Worm (Caenorhabditis elegans): ENCODE data around the gene C53A5.2.

C53A5.2 gene

ce11 chrV:14495493-14495892, 27.5 kb downstream of the C53A5.2 start:
- TF ChIP-seq madf-6 (GFP tag; IDR thresholded peaks at IDR 0.05) (no peak), lsy-27 (tag; optimal IDR thresholded peaks at IDR 0.05; ENCODE audit: borderline replicate concordance, insufficient read depth) (no peak), mcd-1 (GFP tag; IDR thresholded peaks at IDR 0.05) (no peak), dpff-1 (tag; optimal IDR thresholded peaks at IDR 0.05) (no peak), nfya-2 (GFP tag; IDR thresholded peaks at IDR 0.05) (no peak), F37B4.10 (GFP tag; IDR thresholded peaks at IDR 0.05) (no peak), ceh-58 (GFP tag; IDR thresholded peaks at IDR 0.05) (no peak), F33H1.4 (GFP tag; IDR thresholded peaks at IDR 0.05) (no peak), sea-2 (GFP tag; IDR thresholded peaks at IDR 0.05) (no peak), hlh-12 (tag; optimal IDR thresholded peaks at IDR 0.05) (no peak), ccch-3 (GFP tag; optimal IDR thresholded peaks at IDR 0.05) (no peak), akir-1 (GFP tag; optimal IDR thresholded peaks at IDR 0.05) (no peak), B0261.1 (tag; optimal IDR thresholded peaks at IDR 0.05) (no peak), unc-62 (GFP tag; optimal IDR thresholded peaks at IDR 0.05) (no peak), F52B5.7 (tag; optimal IDR thresholded peaks at IDR 0.05) (no peak), ztf-26 (tag; optimal IDR thresholded peaks at IDR 0.05) (no peak), egl-18 (GFP tag; IDR thresholded peaks at IDR 0.05) (no peak), F10E7.11 (tag; optimal IDR thresholded peaks at IDR 0.05) (no peak), B0035.1 (tag; optimal IDR thresholded peaks at IDR 0.05) (no peak), lin-35 (GFP tag; optimal IDR thresholded peaks at IDR 0.05) (no peak)

ce11 chrV:14493665-14494064, 29.3 kb downstream of the C53A5.2 start:
- TF ChIP-seq sea-2 (GFP tag; IDR thresholded peaks at IDR 0.05) (no peak), nhr-80 (tag; optimal IDR thresholded peaks at IDR 0.05) (no peak), rcor-1 (GFP tag; IDR thresholded peaks at IDR 0.05) (no peak), ceh-100 (GFP tag; IDR thresholded peaks at IDR 0.05) (no peak), ekl-4 (GFP tag; IDR thresholded peaks at IDR 0.05) (no peak), mel-28 (tag; optimal IDR thresholded peaks at IDR 0.05; ENCODE audit: borderline replicate concordance) (no peak), nfyb-1 (GFP tag; IDR thresholded peaks at IDR 0.05) (no peak), ztf-18 (tag; optimal IDR thresholded peaks at IDR 0.05) (no peak), F10E7.11 (tag; optimal IDR thresholded peaks at IDR 0.05) (no peak), hlh-26 (GFP tag; conservative IDR thresholded peaks at IDR 0.05) (no peak), ceh-58 (GFP tag; IDR thresholded peaks at IDR 0.05) (no peak), nhr-120 (GFP tag; IDR thresholded peaks at IDR 0.05) (no peak), dox-1 (GFP tag; IDR thresholded peaks at IDR 0.05) (no peak), ama-1 (optimal IDR thresholded peaks at IDR 0.05) (no peak), ama-1 (GFP tag; optimal IDR thresholded peaks at IDR 0.05) (no peak), somi-1 (GFP tag; optimal IDR thresholded peaks at IDR 0.05) (no peak), egrh-3 (GFP tag; IDR thresholded peaks at IDR 0.05) (no peak), ets-4 (GFP tag; optimal IDR thresholded peaks at IDR 0.05) (no peak), tbx-9 (tag; optimal IDR thresholded peaks at IDR 0.05; ENCODE audit: borderline replicate concordance) (no peak), ztf-26 (tag; optimal IDR thresholded peaks at IDR 0.05) (no peak), dpff-1 (tag; optimal IDR thresholded peaks at IDR 0.05) (no peak)

DNA sequence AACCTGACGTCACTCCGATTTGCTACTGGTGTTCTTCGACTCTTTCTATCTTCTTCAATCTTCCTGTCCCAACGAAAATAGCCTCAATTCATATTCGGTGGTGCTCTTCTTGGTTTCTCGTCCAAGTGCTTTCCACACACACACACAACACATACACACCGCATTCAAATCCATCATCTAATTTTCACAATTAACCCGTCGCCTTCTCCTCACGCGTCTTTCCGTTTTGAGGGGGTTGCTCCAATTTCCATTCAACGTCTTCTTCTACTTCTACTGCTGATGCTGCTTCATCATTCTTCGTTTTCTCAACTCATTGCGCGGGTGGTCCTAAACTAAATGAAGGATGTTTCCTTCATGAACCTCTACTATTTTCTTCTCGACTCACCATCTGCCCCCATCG, 31.9 kb downstream of the C53A5.2 start:
- TF ChIP-seq aptf-3 (GFP tag; IDR thresholded peaks at IDR 0.05) (no peak), bed-1 (GFP tag; IDR thresholded peaks at IDR 0.05) (no peak)

Data from whole organism, young adult.